Worm (Caenorhabditis elegans) whole organism, young adult: ENCODE data around the gene rab-6.1.

Experiments used
- C06A6.2 ChIP-seq: fragments of 200-800 bp; sonication (Bioruptor generic); conservative IDR thresholded peaks from 2 replicates; pipeline ENCODE4 v1.3.6; 2022; ENCODE audit warnings: missing genetic modification characterization, missing compliant biosample characterization
- D2030.7 ChIP-seq: fragments of 200-800 bp; sonication (Bioruptor generic); IDR thresholded peaks from 2 replicates; pipeline ENCODE4 v1.3.6; 2022; ENCODE audit warnings: missing genetic modification reagents, missing genetic modification characterization, missing compliant biosample characterization
- F22D6.2 ChIP-seq: sonication (generic microtip); optimal IDR thresholded peaks from 2 replicates; lab custom pipeline; 2016; ENCODE audit warnings: mild to moderate bottlenecking, missing genetic modification characterization, missing compliant biosample characterization
- F49E8.2 ChIP-seq: sonication (generic microtip); optimal IDR thresholded peaks from 3 replicates; lab custom pipeline; 2017; ENCODE audit warnings: missing genetic modification characterization, mild to moderate bottlenecking, missing compliant biosample characterization, antibody characterized with exemption, moderate library complexity; ENCODE audit not compliant: insufficient read depth
- F57C9.4 ChIP-seq: sonication (generic microtip); optimal IDR thresholded peaks from 2 replicates; lab custom pipeline; 2017; ENCODE audit warnings: mild to moderate bottlenecking, missing genetic modification characterization, missing compliant biosample characterization
- Y53F4B.3 ChIP-seq: fragments of 200-800 bp; sonication (Bioruptor generic); IDR thresholded peaks from 2 replicates; pipeline ENCODE4 v1.3.6; 2022; ENCODE audit warnings: missing genetic modification reagents, missing genetic modification characterization, missing compliant biosample characterization
- Y95B8A.8 ChIP-seq: fragments of 200-800 bp; sonication (Bioruptor generic); IDR thresholded peaks from 2 replicates; pipeline ENCODE4 v1.3.6; 2022; ENCODE audit warnings: missing genetic modification reagents, missing genetic modification characterization, missing compliant biosample characterization
- ZK185.1 ChIP-seq: sonication (generic microtip); optimal IDR thresholded peaks from 2 replicates; lab custom pipeline; 2016; ENCODE audit warnings: mild to moderate bottlenecking, missing genetic modification characterization, missing compliant biosample characterization; ENCODE audit not compliant: poor library complexity, severe bottlenecking
- akir-1 ChIP-seq: fragments of 200-800 bp; sonication (Bioruptor generic); optimal IDR thresholded peaks from 2 replicates; lab custom pipeline; 2018; ENCODE audit warnings: mild to moderate bottlenecking, missing genetic modification characterization, moderate library complexity, missing compliant biosample characterization
- ama-1 ChIP-seq, 3 experiments: fragments of 150-350 bp in 1 of 3; sonication (generic microtip) in 2 of 3; optimal IDR thresholded peaks; 2 replicates each; lab custom pipeline; 2014 to 2018; ENCODE audit warnings: missing biosample characterization in 2 of 3, missing genetic modification characterization in 2 of 3, missing genetic modification reagents in 2 of 3
- aptf-3 ChIP-seq: fragments of 200-800 bp; sonication (Bioruptor generic); IDR thresholded peaks from 2 replicates; pipeline ENCODE4 v1.3.6; 2022; ENCODE audit warnings: missing genetic modification characterization, missing compliant biosample characterization
- attf-5 ChIP-seq: fragments of 200-800 bp; sonication (Bioruptor generic); optimal IDR thresholded peaks from 2 replicates; lab custom pipeline; 2018; ENCODE audit warnings: mild to moderate bottlenecking, missing genetic modification characterization, missing compliant biosample characterization
- attf-6 ChIP-seq: fragments of 200-800 bp; sonication (Bioruptor generic); IDR thresholded peaks from 2 replicates; pipeline ENCODE4 v1.3.6; 2022; ENCODE audit warnings: missing genetic modification reagents, missing genetic modification characterization, missing compliant biosample characterization
- cebp-1 ChIP-seq, 2 experiments: fragments of 200-800 bp in 1 of 2; sonication (Bioruptor generic) in 1 of 2; sonication (generic microtip) in 1 of 2; IDR thresholded peaks in 1 of 2; optimal IDR thresholded peaks in 1 of 2; 2 replicates each; pipeline versions ENCODE4 v1.3.6 to Lab custom; 2017 to 2022; ENCODE audit warnings: missing compliant biosample characterization in 2 of 2, missing genetic modification characterization in 2 of 2, mild to moderate bottlenecking in 1 of 2, missing genetic modification reagents in 1 of 2, moderate library complexity in 1 of 2
- cebp-2 ChIP-seq: fragments of 200-800 bp; sonication (Bioruptor generic); IDR thresholded peaks from 2 replicates; pipeline ENCODE4 v1.3.6; 2022; ENCODE audit warnings: missing genetic modification characterization, missing compliant biosample characterization
- ceh-100 ChIP-seq: fragments of 200-800 bp; sonication (Bioruptor generic); IDR thresholded peaks from 2 replicates; pipeline ENCODE4 v1.3.6; 2022; ENCODE audit warnings: missing genetic modification reagents, missing genetic modification characterization, missing compliant biosample characterization
- ceh-91 ChIP-seq: fragments of 200-800 bp; sonication (Bioruptor generic); IDR thresholded peaks from 2 replicates; pipeline ENCODE4 v1.3.6; 2022; ENCODE audit warnings: missing genetic modification reagents, missing genetic modification characterization, missing compliant biosample characterization
- dpl-1 ChIP-seq: fragments of 150-350 bp; optimal IDR thresholded peaks from 2 replicates; lab custom pipeline; 2014; ENCODE audit warnings: missing biosample characterization, missing genetic modification reagents, missing genetic modification characterization
- egrh-3 ChIP-seq: fragments of 200-800 bp; sonication (Bioruptor generic); IDR thresholded peaks from 2 replicates; pipeline ENCODE4 v1.3.6; 2022; ENCODE audit warnings: missing genetic modification reagents, missing genetic modification characterization, missing compliant biosample characterization
- him-1 ChIP-seq: sonication (generic microtip); optimal IDR thresholded peaks from 2 replicates; lab custom pipeline; 2016; ENCODE audit warnings: missing genotype, missing genetic modification reagents, missing genetic modification characterization, missing compliant biosample characterization
- hlh-26 ChIP-seq: fragments of 200-800 bp; sonication (Bioruptor generic); conservative IDR thresholded peaks from 2 replicates; pipeline ENCODE4 v1.3.6; 2022; ENCODE audit warnings: missing genetic modification reagents, missing genetic modification characterization, missing compliant biosample characterization
- lag-1 ChIP-seq: fragments of 200-800 bp; sonication (Bioruptor generic); IDR thresholded peaks from 2 replicates; pipeline ENCODE4 v1.3.6; 2022; ENCODE audit warnings: missing genetic modification reagents, missing genetic modification characterization, missing compliant biosample characterization
- let-526 ChIP-seq: fragments of 200-800 bp; sonication (Bioruptor generic); IDR thresholded peaks from 2 replicates; pipeline ENCODE4 v1.3.6; 2022; ENCODE audit warnings: missing genetic modification reagents, missing genetic modification characterization, missing compliant biosample characterization
- lin-35 ChIP-seq, 3 experiments: fragments of 150-350 bp in 2 of 3; sonication (generic microtip) in 1 of 3; optimal IDR thresholded peaks; 2 replicates each; lab custom pipeline; 2014 to 2018; ENCODE audit warnings: missing biosample characterization in 3 of 3, missing genetic modification characterization in 3 of 3, missing genetic modification reagents in 3 of 3
- lin-40 ChIP-seq: sonication (generic microtip); optimal IDR thresholded peaks from 2 replicates; lab custom pipeline; 2016; ENCODE audit warnings: missing genetic modification characterization, mild to moderate bottlenecking, missing compliant biosample characterization, missing genotype, missing genetic modification reagents
- madf-3 ChIP-seq: fragments of 200-800 bp; sonication (Bioruptor generic); IDR thresholded peaks from 2 replicates; pipeline ENCODE4 v1.3.6; 2022; ENCODE audit warnings: missing genetic modification reagents, missing genetic modification characterization, missing compliant biosample characterization
- madf-6 ChIP-seq: fragments of 200-800 bp; sonication (Bioruptor generic); IDR thresholded peaks from 2 replicates; pipeline ENCODE4 v1.3.6; 2022; ENCODE audit warnings: missing genetic modification reagents, missing genetic modification characterization, missing compliant biosample characterization
- madf-8 ChIP-seq: fragments of 200-800 bp; sonication (Bioruptor generic); conservative IDR thresholded peaks from 2 replicates; pipeline ENCODE4 v1.3.6; 2022; ENCODE audit warnings: missing genetic modification reagents, missing genetic modification characterization, missing compliant biosample characterization
- mxl-1 ChIP-seq: sonication (generic microtip); optimal IDR thresholded peaks from 2 replicates; lab custom pipeline; 2016; ENCODE audit warnings: missing genetic modification characterization, missing compliant biosample characterization
- nfya-1 ChIP-seq: sonication (generic microtip); optimal IDR thresholded peaks from 2 replicates; lab custom pipeline; 2017; ENCODE audit warnings: antibody characterized with exemption, missing compliant biosample characterization, missing genetic modification characterization, borderline replicate concordance; ENCODE audit not compliant: insufficient read depth
- nhr-120 ChIP-seq: fragments of 200-800 bp; sonication (Bioruptor generic); IDR thresholded peaks from 2 replicates; pipeline ENCODE4 v1.3.6; 2022; ENCODE audit warnings: missing genetic modification characterization, missing compliant biosample characterization
- nhr-90 ChIP-seq: sonication (generic microtip); optimal IDR thresholded peaks from 2 replicates; lab custom pipeline; 2016; ENCODE audit warnings: missing genotype, mild to moderate bottlenecking, missing genetic modification characterization, missing compliant biosample characterization
- pbrm-1 ChIP-seq: fragments of 200-800 bp; sonication (Bioruptor generic); IDR thresholded peaks from 2 replicates; pipeline ENCODE4 v1.3.6; 2022; ENCODE audit warnings: missing genetic modification reagents, missing genetic modification characterization, missing compliant biosample characterization
- rcor-1 ChIP-seq: fragments of 200-800 bp; sonication (Bioruptor generic); IDR thresholded peaks from 2 replicates; pipeline ENCODE4 v1.3.6; 2022; ENCODE audit warnings: missing genetic modification reagents, missing genetic modification characterization, missing compliant biosample characterization
- sdz-38 ChIP-seq: sonication (generic microtip); optimal IDR thresholded peaks from 2 replicates; lab custom pipeline; 2016; ENCODE audit warnings: missing genotype, missing genetic modification characterization, missing compliant biosample characterization
- sea-2 ChIP-seq: fragments of 200-800 bp; sonication (Bioruptor generic); IDR thresholded peaks from 2 replicates; pipeline ENCODE4 v1.3.6; 2022; ENCODE audit warnings: missing genetic modification characterization, missing compliant biosample characterization
- snpc-4 ChIP-seq, 5 experiments: fragments of 150-350 bp in 1 of 5; sonication (generic microtip) in 4 of 5; optimal IDR thresholded peaks; 2 replicates each; lab custom pipeline; 2014 to 2018; ENCODE audit warnings: missing genetic modification characterization in 5 of 5, missing biosample characterization in 3 of 5, antibody characterized with exemption in 2 of 5, mild to moderate bottlenecking in 2 of 5, missing compliant biosample characterization in 2 of 5, missing genotype in 2 of 5, moderate library complexity in 2 of 5, missing genetic modification reagents in 1 of 5
- sptf-2 ChIP-seq: fragments of 200-800 bp; sonication (Bioruptor generic); optimal IDR thresholded peaks from 2 replicates; lab custom pipeline; 2018; ENCODE audit warnings: mild to moderate bottlenecking, missing genetic modification characterization, missing compliant biosample characterization
- xnd-1 ChIP-seq: sonication (generic microtip); optimal IDR thresholded peaks from 2 replicates; lab custom pipeline; 2016; ENCODE audit warnings: missing genotype, missing genetic modification reagents, missing genetic modification characterization, missing compliant biosample characterization
- zfh-2 ChIP-seq: fragments of 200-800 bp; sonication (Bioruptor generic); conservative IDR thresholded peaks from 2 replicates; pipeline ENCODE4 v1.3.6; 2022; ENCODE audit warnings: missing genetic modification reagents, missing genetic modification characterization, missing compliant biosample characterization
- ztf-26 ChIP-seq: sonication (generic microtip); optimal IDR thresholded peaks from 2 replicates; lab custom pipeline; 2017; ENCODE audit warnings: missing genetic modification characterization, missing compliant biosample characterization

Gene rab-6.1

ce11 chrIII:9054414-9055147, 48.8 kb upstream of the rab-6.1 start, which contains the start of gene cls-2 (continued):
- TF ChIP-seq hlh-26 (no peak), madf-3 (GFP tag; lab: Robert Waterston, UW) (no peak), sdz-38 (tag; lab: Kevin White, UChicago) (no peak), madf-6 (peak; percentile 71), ceh-91 (GFP tag; lab: Robert Waterston, UW) (peak; percentile 41; the same call in 1 of the 2 replicates), aptf-3 (GFP tag; lab: Robert Waterston, UW) (no peak), nfya-1 (tag; lab: Kevin White, UChicago) (no peak), D2030.7 (GFP tag; lab: Robert Waterston, UW) (peak; percentile 57), F57C9.4 (tag; lab: Kevin White, UChicago) (no peak), zfh-2 (GFP tag; lab: Robert Waterston, UW) (no peak), Y53F4B.3 (GFP tag; lab: Robert Waterston, UW) (no peak), mxl-1 (tag; lab: Kevin White, UChicago) (no peak), xnd-1 (tag; lab: Kevin White, UChicago) (peak; percentile 29), lin-35 (GFP tag; optimal IDR thresholded peaks at IDR 0.05; lab: Kevin White, UChicago) (no peak), snpc-4 (GFP tag; optimal IDR thresholded peaks at IDR 0.05; lab: Kevin White, UChicago) (no peak), snpc-4 (tag; optimal IDR thresholded peaks at IDR 0.05; lab: Kevin White, UChicago) (no peak), F49E8.2 (tag; lab: Kevin White, UChicago) (peak; percentile 48), lag-1 (no peak), egrh-3 (GFP tag; lab: Robert Waterston, UW) (no peak), C06A6.2 (GFP tag; lab: Robert Waterston, UW) (no peak), akir-1 (GFP tag; lab: Kevin White, UChicago) (no peak), attf-5 (GFP tag; lab: Kevin White, UChicago) (no peak), madf-8 (peak; percentile 39), ztf-26 (no peak), cebp-1 (GFP tag; IDR thresholded peaks at IDR 0.05; lab: Robert Waterston, UW) (no peak), cebp-1 (tag; optimal IDR thresholded peaks at IDR 0.05; lab: Kevin White, UChicago) (peak; percentile 76), let-526 (GFP tag; lab: Robert Waterston, UW) (no peak), sptf-2 (GFP tag; lab: Kevin White, UChicago) (no peak), cebp-2 (no peak), dpl-1 (GFP tag; lab: Kevin White, UChicago) (peak; percentile 28), ceh-100 (GFP tag; lab: Robert Waterston, UW) (no peak), him-1 (tag; lab: Kevin White, UChicago) (no peak), ZK185.1 (tag; lab: Kevin White, UChicago) (no peak), nhr-120 (GFP tag; lab: Robert Waterston, UW) (no peak), lin-40 (tag; lab: Kevin White, UChicago) (no peak), rcor-1 (GFP tag; lab: Robert Waterston, UW) (no peak), attf-6 (no peak), pbrm-1 (GFP tag; lab: Robert Waterston, UW) (no peak), ama-1 (optimal IDR thresholded peaks at IDR 0.05; lab: Kevin White, UChicago) (peak; percentile 39), ama-1 (GFP tag; optimal IDR thresholded peaks at IDR 0.05; lab: Kevin White, UChicago) (peak in 1 of 2 experiments; percentile 21), nhr-90 (tag; lab: Kevin White, UChicago) (no peak), sea-2 (GFP tag; lab: Robert Waterston, UW) (no peak), Y95B8A.8 (GFP tag; lab: Robert Waterston, UW) (no peak), F22D6.2 (tag; lab: Kevin White, UChicago) (no peak)
